Comparison of ENCODE assay signal across 1 fruit fly cellular context in genomic region chr3L:1886125-1886544, dm6.
TF ChIP-seq lines count a peak whose summit lies in the region.

No protein-coding gene starts in this region.

TF ChIP-seq in whole organism, embryonic, 481 proteins besides CTCF, POLR2A, EP300 and RAD21 (continued from another document and continues in another):
- peak; percentile 72 for TF ChIP-seq CG4707 (GFP tag; optimal IDR thresholded peaks at IDR 0.05; lab: Kevin White, UChicago)
- no peak for TF ChIP-seq cad (GFP tag; optimal IDR thresholded peaks at IDR 0.05; lab: Kevin White, UChicago)
- TF ChIP-seq pros (GFP tag; optimal IDR thresholded peaks at IDR 0.05; lab: Kevin White, UChicago) = no peak
- peak; percentile 74 for TF ChIP-seq grau (tag; optimal IDR thresholded peaks at IDR 0.05; lab: Kevin White, UChicago)
- TF ChIP-seq CG18262 (tag; optimal IDR thresholded peaks at IDR 0.05; lab: Kevin White, UChicago) = peak; percentile 83
- TF ChIP-seq Dll (GFP tag; IDR thresholded peaks at IDR 0.05; lab: Robert Waterston, UW; ENCODE audit: partially characterized antibody) = no peak
- peak; percentile 9 for TF ChIP-seq sug (tag; optimal IDR thresholded peaks at IDR 0.05; lab: Kevin White, UChicago)
- peak; percentile 93 for TF ChIP-seq phol (tag; optimal IDR thresholded peaks at IDR 0.05; lab: Kevin White, UChicago)
- peak; percentile 88 for TF ChIP-seq jing (GFP tag; optimal IDR thresholded peaks at IDR 0.05; lab: Kevin White, UChicago)
- TF ChIP-seq dysf (GFP tag; IDR thresholded peaks at IDR 0.05; lab: Robert Waterston, UW) = peak; percentile 78
- peak; percentile 80 for TF ChIP-seq wor (GFP tag; IDR thresholded peaks at IDR 0.05; lab: Robert Waterston, UW)
- TF ChIP-seq CG9215 (GFP tag; IDR thresholded peaks at IDR 0.05; lab: Robert Waterston, UW) = no peak; the same call in 1 of the 2 replicates
- no peak for TF ChIP-seq insv (GFP tag; optimal IDR thresholded peaks at IDR 0.05; lab: Kevin White, UChicago)
- TF ChIP-seq chif (GFP tag; optimal IDR thresholded peaks at IDR 0.05; lab: Kevin White, UChicago) = peak; percentile 86 to 92
- TF ChIP-seq toy (GFP tag; IDR thresholded peaks at IDR 0.05; lab: Robert Waterston, UW) = no peak
- TF ChIP-seq CG12071 (GFP tag; optimal IDR thresholded peaks at IDR 0.05; lab: Kevin White, UChicago) = peak; percentile 76
- peak; percentile 61 for TF ChIP-seq cato (GFP tag; optimal IDR thresholded peaks at IDR 0.05; lab: Kevin White, UChicago; ENCODE audit: borderline replicate concordance)
- TF ChIP-seq usp (GFP tag; optimal IDR thresholded peaks at IDR 0.05; lab: Kevin White, UChicago) = no peak
- TF ChIP-seq Sry-β (GFP tag; optimal IDR thresholded peaks at IDR 0.05; lab: Kevin White, UChicago) = peak; percentile 1
- TF ChIP-seq Dip3 (GFP tag; optimal IDR thresholded peaks at IDR 0.05; lab: Kevin White, UChicago) = peak; percentile 32
- no peak for TF ChIP-seq yki (optimal IDR thresholded peaks at IDR 0.05; lab: Kevin White, UChicago)
- TF ChIP-seq CG16815 (GFP tag; optimal IDR thresholded peaks at IDR 0.05; lab: Kevin White, UChicago) = peak; percentile 79
- TF ChIP-seq Neu2 (GFP tag; optimal IDR thresholded peaks at IDR 0.05; lab: Kevin White, UChicago; ENCODE audit: borderline replicate concordance) = peak; percentile 65
- peak; percentile 73 for TF ChIP-seq danr (GFP tag; IDR thresholded peaks at IDR 0.05; lab: Robert Waterston, UW)
- TF ChIP-seq CG13775 (GFP tag; optimal IDR thresholded peaks at IDR 0.05; lab: Kevin White, UChicago) = peak; percentile 78
- peak; percentile 54; the same call in 1 of the 2 replicates for TF ChIP-seq E2f2 (GFP tag; IDR thresholded peaks at IDR 0.05; lab: Robert Waterston, UW)
- TF ChIP-seq h (optimal IDR thresholded peaks at IDR 0.05; lab: Kevin White, UChicago) = no peak
- peak; percentile 54 for TF ChIP-seq CG11723 (GFP tag; optimal IDR thresholded peaks at IDR 0.05; lab: Kevin White, UChicago)
- TF ChIP-seq CG9932 (GFP tag; IDR thresholded peaks at IDR 0.05; lab: Robert Waterston, UW) = no peak
- peak; percentile 42; the same call in 1 of the 3 replicates for TF ChIP-seq sr (GFP tag; IDR thresholded peaks at IDR 0.05; lab: Robert Waterston, UW)
- peak; percentile 72 for TF ChIP-seq HHEX (GFP tag; optimal IDR thresholded peaks at IDR 0.05; lab: Kevin White, UChicago)
- TF ChIP-seq tio (GFP tag; optimal IDR thresholded peaks at IDR 0.05; lab: Kevin White, UChicago) = peak; percentile 77
- TF ChIP-seq CG14965 (GFP tag; optimal IDR thresholded peaks at IDR 0.05; lab: Kevin White, UChicago; ENCODE audit: borderline replicate concordance) = no peak
- no peak for TF ChIP-seq GATAe (GFP tag; conservative IDR thresholded peaks at IDR 0.05; lab: Robert Waterston, UW)
- TF ChIP-seq gfzf (GFP tag; optimal IDR thresholded peaks at IDR 0.05; lab: Kevin White, UChicago) = no peak
- peak; percentile 90 for TF ChIP-seq tap (tag; optimal IDR thresholded peaks at IDR 0.05; lab: Kevin White, UChicago)
- TF ChIP-seq CG12744 (GFP tag; optimal IDR thresholded peaks at IDR 0.05; lab: Kevin White, UChicago) = peak; percentile 78
- peak; percentile 58 for TF ChIP-seq CG13624 (GFP tag; optimal IDR thresholded peaks at IDR 0.05; lab: Kevin White, UChicago)
- peak; percentile 67; the same call in 2 of the 3 replicates for TF ChIP-seq ase (GFP tag; IDR thresholded peaks at IDR 0.05; lab: Robert Waterston, UW)
- TF ChIP-seq CG11504 (tag; optimal IDR thresholded peaks at IDR 0.05; lab: Kevin White, UChicago) = peak; percentile 91
- peak; percentile 68 for TF ChIP-seq Oaz (GFP tag; IDR thresholded peaks at IDR 0.05; lab: Robert Waterston, UW)
- TF ChIP-seq Ets65A (GFP tag; lab: Kevin White, UChicago) = peak; percentile 98
- peak; percentile 70 for TF ChIP-seq Fer3 (tag; optimal IDR thresholded peaks at IDR 0.05; lab: Kevin White, UChicago)
- TF ChIP-seq CG14441 (GFP tag; IDR thresholded peaks at IDR 0.05; lab: Robert Waterston, UW) = peak; percentile 88
- TF ChIP-seq bcd (GFP tag; optimal IDR thresholded peaks at IDR 0.05; lab: Kevin White, UChicago) = peak; percentile 72
- TF ChIP-seq Drgx (GFP tag; IDR thresholded peaks at IDR 0.05; lab: Robert Waterston, UW) = peak; percentile 99
- TF ChIP-seq CG15514 (GFP tag; optimal IDR thresholded peaks at IDR 0.05; lab: Kevin White, UChicago) = no peak
- TF ChIP-seq CG9437 (GFP tag; optimal IDR thresholded peaks at IDR 0.05; lab: Kevin White, UChicago) = peak; percentile 72
- peak; percentile 82 for TF ChIP-seq Ada2b (GFP tag; IDR thresholded peaks at IDR 0.05; lab: Robert Waterston, UW)
- peak; percentile 62 for TF ChIP-seq CG17802 (tag; optimal IDR thresholded peaks at IDR 0.05; lab: Kevin White, UChicago)
- TF ChIP-seq CG7357 (GFP tag; IDR thresholded peaks at IDR 0.05; lab: Robert Waterston, UW) = peak; percentile 51; the same call in 1 of the 3 replicates
- TF ChIP-seq CG18764 (GFP tag; optimal IDR thresholded peaks at IDR 0.05; lab: Kevin White, UChicago) = peak; percentile 61
- TF ChIP-seq z (GFP tag; IDR thresholded peaks at IDR 0.05; lab: Robert Waterston, UW) = no peak
- TF ChIP-seq CG14014 (GFP tag; IDR thresholded peaks at IDR 0.05; lab: Robert Waterston, UW) = peak; percentile 62; the same call in 1 of the 2 replicates
- no peak; the same call in 2 of the 3 replicates for TF ChIP-seq Dbx (GFP tag; IDR thresholded peaks at IDR 0.05; lab: Robert Waterston, UW)
- TF ChIP-seq dm (GFP tag; optimal IDR thresholded peaks at IDR 0.05; lab: Kevin White, UChicago) = peak; percentile 55
- TF ChIP-seq CG4617 (GFP tag; optimal IDR thresholded peaks at IDR 0.05; lab: Kevin White, UChicago; ENCODE audit: borderline replicate concordance) = peak; percentile 32
- TF ChIP-seq CG9609 (GFP tag; optimal IDR thresholded peaks at IDR 0.05; lab: Kevin White, UChicago) = peak; percentile 79
- peak in 1 of 2 experiments; percentile 36 for TF ChIP-seq tll (GFP tag; optimal IDR thresholded peaks at IDR 0.05; lab: Kevin White, UChicago)
- TF ChIP-seq pum (GFP tag; optimal IDR thresholded peaks at IDR 0.05; lab: Kevin White, UChicago) = peak; percentile 85
- TF ChIP-seq CG15011 (GFP tag; optimal IDR thresholded peaks at IDR 0.05; lab: Kevin White, UChicago) = peak; percentile 40
- peak; percentile 89 for TF ChIP-seq nmo (GFP tag; optimal IDR thresholded peaks at IDR 0.05; lab: Kevin White, UChicago)
- TF ChIP-seq Hr3 (GFP tag; optimal IDR thresholded peaks at IDR 0.05; lab: Kevin White, UChicago) = peak; percentile 80
- TF ChIP-seq Ptx1 (GFP tag; IDR thresholded peaks at IDR 0.05; lab: Robert Waterston, UW) = peak; percentile 81
- TF ChIP-seq ac (GFP tag; optimal IDR thresholded peaks at IDR 0.05; lab: Kevin White, UChicago) = peak; percentile 82
- peak; percentile 71 for TF ChIP-seq CG2202 (tag; optimal IDR thresholded peaks at IDR 0.05; lab: Kevin White, UChicago)
- peak; percentile 81 for TF ChIP-seq CG10462 (GFP tag; optimal IDR thresholded peaks at IDR 0.05; lab: Kevin White, UChicago)
- TF ChIP-seq lov (optimal IDR thresholded peaks at IDR 0.05; lab: Kevin White, UChicago) = no peak
- peak; percentile 91 for TF ChIP-seq lov (GFP tag; IDR thresholded peaks at IDR 0.05; lab: Robert Waterston, UW)
- TF ChIP-seq sd (tag; optimal IDR thresholded peaks at IDR 0.05; lab: Kevin White, UChicago) = no peak
- TF ChIP-seq CG17568 (GFP tag; optimal IDR thresholded peaks at IDR 0.05; lab: Kevin White, UChicago) = peak; percentile 40
- TF ChIP-seq ssp (GFP tag; IDR thresholded peaks at IDR 0.05; lab: Robert Waterston, UW) = peak; percentile 63
- TF ChIP-seq Sox102F (GFP tag; optimal IDR thresholded peaks at IDR 0.05; lab: Kevin White, UChicago) = peak; percentile 91
- peak; percentile 76 for TF ChIP-seq CG12219 (GFP tag; optimal IDR thresholded peaks at IDR 0.05; lab: Kevin White, UChicago)
- peak; percentile 63 for TF ChIP-seq Fer1 (GFP tag; optimal IDR thresholded peaks at IDR 0.05; lab: Kevin White, UChicago)
- TF ChIP-seq Optix (GFP tag; IDR thresholded peaks at IDR 0.05; lab: Robert Waterston, UW) = peak; percentile 83
- TF ChIP-seq Awh (GFP tag; IDR thresholded peaks at IDR 0.05; lab: Robert Waterston, UW) = peak; percentile 85
- peak; percentile 57 for TF ChIP-seq stwl (tag; optimal IDR thresholded peaks at IDR 0.05; lab: Kevin White, UChicago)
- no peak for TF ChIP-seq kni (GFP tag; optimal IDR thresholded peaks at IDR 0.05; lab: Kevin White, UChicago)
- peak; percentile 95 for TF ChIP-seq CG1603 (tag; optimal IDR thresholded peaks at IDR 0.05; lab: Kevin White, UChicago)
- peak; percentile 79 for TF ChIP-seq ranshi (GFP tag; IDR thresholded peaks at IDR 0.05; lab: Robert Waterston, UW)
- TF ChIP-seq ro (GFP tag; IDR thresholded peaks at IDR 0.05; lab: Robert Waterston, UW) = peak; percentile 37; the same call in 1 of the 2 replicates
- TF ChIP-seq oc (tag; optimal IDR thresholded peaks at IDR 0.05; lab: Kevin White, UChicago) = peak; percentile 77
- TF ChIP-seq nom (GFP tag; optimal IDR thresholded peaks at IDR 0.05; lab: Kevin White, UChicago) = peak; percentile 94
- peak; percentile 87 for TF ChIP-seq CG14710 (tag; optimal IDR thresholded peaks at IDR 0.05; lab: Kevin White, UChicago)
- TF ChIP-seq zen2 (GFP tag; IDR thresholded peaks at IDR 0.05; lab: Robert Waterston, UW; ENCODE audit: partially characterized antibody) = no peak
- peak; percentile 95 for TF ChIP-seq sens-2 (GFP tag; IDR thresholded peaks at IDR 0.05; lab: Robert Waterston, UW)
- peak; percentile 56; the same call in 1 of the 3 replicates for TF ChIP-seq jigr1 (GFP tag; IDR thresholded peaks at IDR 0.05; lab: Robert Waterston, UW)
- no peak for TF ChIP-seq CG7963 (GFP tag; IDR thresholded peaks at IDR 0.05; lab: Robert Waterston, UW; ENCODE audit: partially characterized antibody)
- peak; percentile 42 for TF ChIP-seq CG4328 (GFP tag; optimal IDR thresholded peaks at IDR 0.05; lab: Kevin White, UChicago)
- no peak for TF ChIP-seq pzg (GFP tag; optimal IDR thresholded peaks at IDR 0.05; lab: Kevin White, UChicago)
- TF ChIP-seq CG18599 (GFP tag; optimal IDR thresholded peaks at IDR 0.05; lab: Kevin White, UChicago) = peak; percentile 55
- TF ChIP-seq Doc3 (GFP tag; IDR thresholded peaks at IDR 0.05; lab: Robert Waterston, UW; ENCODE audit: partially characterized antibody) = no peak
- TF ChIP-seq Elba2 (GFP tag; optimal IDR thresholded peaks at IDR 0.05; lab: Kevin White, UChicago) = peak; percentile 83
- TF ChIP-seq CG43689 (GFP tag; IDR thresholded peaks at IDR 0.05; lab: Robert Waterston, UW) = peak; percentile 60; the same call in 1 of the 2 replicates
- TF ChIP-seq Dref (GFP tag; IDR thresholded peaks at IDR 0.05; lab: Robert Waterston, UW) = no peak
- no peak for TF ChIP-seq CG42726 (GFP tag; IDR thresholded peaks at IDR 0.05; lab: Robert Waterston, UW; ENCODE audit: partially characterized antibody)
- TF ChIP-seq tx (GFP tag; optimal IDR thresholded peaks at IDR 0.05; lab: Kevin White, UChicago) = peak; percentile 73
- TF ChIP-seq H15 (GFP tag; IDR thresholded peaks at IDR 0.05; lab: Robert Waterston, UW) = peak; percentile 80
- TF ChIP-seq CG2678 (tag; optimal IDR thresholded peaks at IDR 0.05; lab: Kevin White, UChicago) = peak; percentile 83
- TF ChIP-seq E2f1 (GFP tag; IDR thresholded peaks at IDR 0.05; lab: Robert Waterston, UW) = peak; percentile 57; the same call in 1 of the 2 replicates
- TF ChIP-seq CG11398 (GFP tag; optimal IDR thresholded peaks at IDR 0.05; lab: Kevin White, UChicago) = peak; percentile 78
- peak; percentile 61 to 86 for TF ChIP-seq Hr51 (GFP tag; optimal IDR thresholded peaks at IDR 0.05; lab: Kevin White, UChicago)
- peak; percentile 80 for TF ChIP-seq CG32767 (GFP tag; IDR thresholded peaks at IDR 0.05; lab: Robert Waterston, UW)
- peak; percentile 46 for TF ChIP-seq klu (GFP tag; IDR thresholded peaks at IDR 0.05; lab: Robert Waterston, UW)
- peak; percentile 85 for TF ChIP-seq CG8924 (tag; optimal IDR thresholded peaks at IDR 0.05; lab: Kevin White, UChicago)
- TF ChIP-seq Tbp (GFP tag; optimal IDR thresholded peaks at IDR 0.05; lab: Kevin White, UChicago) = no peak
- TF ChIP-seq kah (GFP tag; optimal IDR thresholded peaks at IDR 0.05; lab: Kevin White, UChicago) = peak; percentile 78
- peak; percentile 78 for TF ChIP-seq Mes4 (GFP tag; optimal IDR thresholded peaks at IDR 0.05; lab: Kevin White, UChicago)
- no peak for TF ChIP-seq schlank (tag; optimal IDR thresholded peaks at IDR 0.05; lab: Kevin White, UChicago)
- no peak for TF ChIP-seq Vsx1 (GFP tag; optimal IDR thresholded peaks at IDR 0.05; lab: Kevin White, UChicago)
- TF ChIP-seq Usf (GFP tag; optimal IDR thresholded peaks at IDR 0.05; lab: Kevin White, UChicago) = peak; percentile 61
- no peak for TF ChIP-seq seq (GFP tag; IDR thresholded peaks at IDR 0.05; lab: Robert Waterston, UW)
- peak; percentile 26 for TF ChIP-seq CG18011 (GFP tag; optimal IDR thresholded peaks at IDR 0.05; lab: Kevin White, UChicago)
- peak; percentile 72 for TF ChIP-seq CG15479 (GFP tag; optimal IDR thresholded peaks at IDR 0.05; lab: Kevin White, UChicago)
- no peak for TF ChIP-seq pan (optimal IDR thresholded peaks at IDR 0.05; lab: Kevin White, UChicago)
- TF ChIP-seq pan (GFP tag; optimal IDR thresholded peaks at IDR 0.05 in 1 of 2, IDR thresholded peaks at IDR 0.05 in 1 of 2) = peak in 1 of 2 experiments; percentile 82
- TF ChIP-seq CG3065 (GFP tag; optimal IDR thresholded peaks at IDR 0.05; lab: Kevin White, UChicago) = peak; percentile 45
- peak; percentile 58 for TF ChIP-seq twi (tag; optimal IDR thresholded peaks at IDR 0.05; lab: Kevin White, UChicago)
- TF ChIP-seq cwo (GFP tag; optimal IDR thresholded peaks at IDR 0.05; lab: Kevin White, UChicago) = peak; percentile 41
- no peak for TF ChIP-seq CG8478 (optimal IDR thresholded peaks at IDR 0.05; lab: Kevin White, UChicago)
- peak; percentile 66 for TF ChIP-seq CG12659 (GFP tag; optimal IDR thresholded peaks at IDR 0.05; lab: Kevin White, UChicago)
- TF ChIP-seq ci (GFP tag; IDR thresholded peaks at IDR 0.05; lab: Robert Waterston, UW) = peak; percentile 96
- TF ChIP-seq vfl (GFP tag; optimal IDR thresholded peaks at IDR 0.05; lab: Kevin White, UChicago) = no peak
- TF ChIP-seq CG12769 (tag; optimal IDR thresholded peaks at IDR 0.05; lab: Kevin White, UChicago) = peak; percentile 77
- TF ChIP-seq CG2889 (GFP tag; IDR thresholded peaks at IDR 0.05; lab: Robert Waterston, UW) = peak; percentile 67; the same call in 2 of the 3 replicates
- TF ChIP-seq sima (GFP tag; optimal IDR thresholded peaks at IDR 0.05; lab: Kevin White, UChicago) = peak; percentile 37
- peak; percentile 84 for TF ChIP-seq chn (GFP tag; optimal IDR thresholded peaks at IDR 0.05; lab: Kevin White, UChicago)
- TF ChIP-seq lola (GFP tag; optimal IDR thresholded peaks at IDR 0.05; lab: Kevin White, UChicago) = peak in 1 of 3 experiments; percentile 85
- TF ChIP-seq Aef1 (GFP tag; IDR thresholded peaks at IDR 0.05; lab: Robert Waterston, UW) = peak; percentile 71
